Fruit fly (Drosophila melanogaster) whole organism, wandering third instar larva: ENCODE measurements around the gene CG33688.

ENCODE experiments used
- Abd-B ChIP-seq: fragments of >200 bp; optimal IDR thresholded peaks from 2 replicates; lab custom pipeline; 2017; ENCODE audit warnings: missing biosample characterization, missing genetic modification characterization
- CG9705 ChIP-seq: fragments of 200-800 bp; sonication (Bioruptor generic); optimal IDR thresholded peaks from 2 replicates; lab custom pipeline; 2018; ENCODE audit warnings: missing biosample characterization, mild to moderate bottlenecking, missing genetic modification characterization
- CrebA ChIP-seq: fragments of 200-800 bp; sonication (Bioruptor generic); optimal IDR thresholded peaks from 2 replicates; lab custom pipeline; 2016; ENCODE audit warnings: missing biosample characterization, mild to moderate bottlenecking, missing genetic modification characterization, borderline replicate concordance
- Dif ChIP-seq: fragments of 200-275, 200-300 bp; sonication (Bioruptor generic); optimal IDR thresholded peaks from 2 replicates; lab custom pipeline; 2018; ENCODE audit warnings: missing biosample characterization, missing genetic modification characterization; ENCODE audit not compliant: partially characterized antibody
- GATAd ChIP-seq: sonication (Bioruptor generic); optimal IDR thresholded peaks from 2 replicates; lab custom pipeline; 2016; ENCODE audit warnings: missing biosample characterization, missing genetic modification characterization
- HLH106 ChIP-seq: fragments of 200-800 bp; optimal IDR thresholded peaks from 3 replicates; lab custom pipeline; 2019; ENCODE audit warnings: missing biosample characterization, mild to moderate bottlenecking, missing genetic modification characterization, moderate library complexity
- Hnf4 ChIP-seq: fragments of 200-800 bp; sonication (Bioruptor generic); optimal IDR thresholded peaks from 2 replicates; lab custom pipeline; 2016; ENCODE audit warnings: missing biosample characterization, mild to moderate bottlenecking, missing genetic modification characterization
- Hr78 ChIP-seq: fragments of >200 bp; optimal IDR thresholded peaks from 2 replicates; lab custom pipeline; 2017; ENCODE audit warnings: missing biosample characterization, missing genetic modification characterization
- Hr83 ChIP-seq: fragments of 200-300 bp; sonication (Bioruptor generic); optimal IDR thresholded peaks from 2 replicates; lab custom pipeline; 2016; ENCODE audit warnings: missing biosample characterization, mild to moderate bottlenecking, missing genetic modification characterization, moderate library complexity; ENCODE audit not compliant: poor library complexity, severe bottlenecking
- Jra ChIP-seq: sonication (Bioruptor generic); optimal IDR thresholded peaks from 2 replicates; lab custom pipeline; 2016; ENCODE audit warnings: missing biosample characterization, missing genetic modification characterization
- Mio ChIP-seq: sonication (Bioruptor generic); optimal IDR thresholded peaks from 2 replicates; lab custom pipeline; 2016; ENCODE audit warnings: missing biosample characterization, missing genetic modification characterization
- N ChIP-seq: fragments of >200 bp; optimal IDR thresholded peaks from 2 replicates; lab custom pipeline; 2018; ENCODE audit warnings: missing biosample characterization, missing external identifiers, missing genetic modification characterization
- OdsH ChIP-seq: fragments of 200-800 bp; sonication (Bioruptor generic); optimal IDR thresholded peaks from 2 replicates; lab custom pipeline; 2016; ENCODE audit warnings: missing biosample characterization, mild to moderate bottlenecking, missing genetic modification characterization
- Rel ChIP-seq, 2 experiments: fragments of 200-800 bp; sonication (Bioruptor generic) in 1 of 2; optimal IDR thresholded peaks; 2 replicates in 1 of 2; 3 replicates in 1 of 2; lab custom pipeline; 2016 to 2019; ENCODE audit warnings: mild to moderate bottlenecking in 2 of 2, missing biosample characterization in 2 of 2, missing genetic modification characterization in 2 of 2, moderate library complexity in 1 of 2
- Sp1 ChIP-seq: fragments of 200-800 bp; sonication (Bioruptor generic); optimal IDR thresholded peaks from 3 replicates; lab custom pipeline; 2019; ENCODE audit warnings: missing biosample characterization, mild to moderate bottlenecking, missing genetic modification characterization, moderate library complexity
- Vsx2 ChIP-seq: fragments of 200-300, 225-300 bp; sonication (Bioruptor generic); optimal IDR thresholded peaks from 2 replicates; lab custom pipeline; 2018; ENCODE audit warnings: missing biosample characterization, missing genetic modification characterization; ENCODE audit not compliant: partially characterized antibody
- br ChIP-seq: fragments of 200-800 bp; sonication (Bioruptor generic); optimal IDR thresholded peaks from 2 replicates; lab custom pipeline; 2016; ENCODE audit warnings: missing biosample characterization, missing genetic modification characterization
- brk ChIP-seq: fragments of 200-800 bp; sonication (Bioruptor generic); optimal IDR thresholded peaks from 2 replicates; lab custom pipeline; 2016; ENCODE audit warnings: missing biosample characterization, mild to moderate bottlenecking, missing genetic modification characterization
- dl ChIP-seq, 2 experiments: fragments of 175-275, 200-275 bp in 1 of 2; fragments of 200-275 bp in 1 of 2; sonication (Bioruptor generic); optimal IDR thresholded peaks; lab custom pipeline; 2018; ENCODE audit warnings: mild to moderate bottlenecking in 2 of 2, missing biosample characterization in 2 of 2, missing genetic modification characterization in 2 of 2, moderate library complexity in 2 of 2; ENCODE audit not compliant: partially characterized antibody in 2 of 2, insufficient read depth in 1 of 2
- dmrt93B ChIP-seq: fragments of 200-800 bp; sonication (Bioruptor generic); optimal IDR thresholded peaks from 2 replicates; lab custom pipeline; 2018; ENCODE audit warnings: missing biosample characterization, mild to moderate bottlenecking, missing genetic modification characterization
- fru ChIP-seq: fragments of 200-800 bp; sonication (Bioruptor generic); optimal IDR thresholded peaks from 3 replicates; lab custom pipeline; 2016; ENCODE audit warnings: missing biosample characterization, mild to moderate bottlenecking, missing genetic modification characterization
- h ChIP-seq: fragments of 200-800 bp; sonication (Bioruptor generic); optimal IDR thresholded peaks from 3 replicates; lab custom pipeline; 2016; ENCODE audit warnings: missing biosample characterization, mild to moderate bottlenecking, missing genetic modification characterization
- jim ChIP-seq: fragments of 175-275, 200-325 bp; sonication (Bioruptor generic); optimal IDR thresholded peaks from 2 replicates; lab custom pipeline; 2016; ENCODE audit warnings: missing biosample characterization, mild to moderate bottlenecking, missing genetic modification characterization
- lola ChIP-seq: fragments of >200 bp; optimal IDR thresholded peaks from 2 replicates; lab custom pipeline; 2017; ENCODE audit warnings: missing biosample characterization, missing genetic modification characterization
- pan ChIP-seq: fragments of >200 bp; optimal IDR thresholded peaks from 2 replicates; lab custom pipeline; 2017
- rgr ChIP-seq: fragments of 200-800 bp; sonication (Bioruptor generic); optimal IDR thresholded peaks from 3 replicates; lab custom pipeline; 2016; ENCODE audit warnings: missing biosample characterization, mild to moderate bottlenecking, missing genetic modification characterization
- tai ChIP-seq: sonication (Bioruptor generic); optimal IDR thresholded peaks from 2 replicates; lab custom pipeline; 2016; ENCODE audit warnings: missing biosample characterization, missing genetic modification characterization
- usp ChIP-seq: fragments of >200 bp; optimal IDR thresholded peaks from 2 replicates; lab custom pipeline; 2017; ENCODE audit warnings: missing biosample characterization, missing genetic modification characterization

CG33688 gene

DNA sequence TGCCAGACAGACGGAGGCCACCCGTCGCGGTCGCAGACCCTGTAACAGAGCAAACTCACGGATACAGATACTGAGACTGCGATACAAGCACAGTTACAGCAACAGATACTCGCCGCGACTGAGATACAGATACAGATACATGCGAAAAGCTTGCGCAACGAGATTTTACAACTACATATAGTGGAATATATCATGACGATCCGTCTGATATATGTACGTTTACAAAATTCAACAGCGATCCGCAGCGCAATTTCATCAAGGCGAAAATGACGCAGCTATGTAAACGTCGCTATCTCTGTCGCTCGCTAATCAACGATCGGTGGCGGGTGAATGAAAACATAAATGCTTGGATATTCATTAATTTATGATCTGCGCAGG lies 48.9 kb upstream of the CG33688 start:
- no peak for TF ChIP-seq Mio (GFP tag; lab: Kevin White, UChicago)

DNA sequence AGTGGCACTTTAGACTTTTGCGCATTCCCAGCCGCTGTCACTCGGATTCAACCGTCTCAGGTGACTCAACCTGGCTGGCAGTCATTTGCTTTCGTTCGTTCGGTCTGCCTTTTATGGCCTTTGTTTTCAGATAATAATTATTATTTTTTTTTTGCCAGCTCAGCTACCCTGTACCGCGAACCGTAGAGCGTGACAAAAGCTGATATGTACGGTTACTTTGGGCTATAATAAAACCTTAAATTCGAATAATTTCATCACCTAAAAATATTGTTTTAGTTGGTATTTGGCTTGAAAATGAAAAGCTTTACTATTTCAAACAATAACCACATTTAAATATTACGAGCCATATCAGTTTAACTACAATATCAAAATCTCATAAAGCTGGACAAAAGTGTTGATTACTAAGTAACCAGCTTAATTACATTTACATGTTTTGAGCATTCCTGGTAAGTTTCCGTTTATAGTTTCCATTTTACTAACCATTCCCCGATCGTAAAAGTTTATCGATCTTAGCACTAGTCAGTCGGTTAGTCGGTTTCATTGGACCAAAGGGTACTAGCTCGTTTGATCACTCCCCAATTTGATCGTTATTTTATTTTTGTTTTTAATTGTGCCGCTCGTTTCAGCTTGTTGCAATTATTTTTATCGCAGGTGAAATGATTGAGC lies 48.0 kb upstream of the CG33688 start:
- peak; percentile 47 for TF ChIP-seq Hr83 (GFP tag; lab: Kevin White, UChicago)
- peak; percentile 44 for TF ChIP-seq CrebA
- peak; percentile 54 for TF ChIP-seq brk (GFP tag; lab: Kevin White, UChicago)
- peak; percentile 16 for TF ChIP-seq Jra (GFP tag; lab: Kevin White, UChicago)
- TF ChIP-seq GATAd (GFP tag; lab: Kevin White, UChicago), result no peak
- TF ChIP-seq Hr78 (GFP tag; lab: Kevin White, UChicago), result no peak
- TF ChIP-seq pan (lab: Kevin White, UChicago), result peak; percentile 9
- TF ChIP-seq h (GFP tag; lab: Kevin White, UChicago), result peak; percentile 17
- TF ChIP-seq, all 38 proteins: peak for 6

DNA sequence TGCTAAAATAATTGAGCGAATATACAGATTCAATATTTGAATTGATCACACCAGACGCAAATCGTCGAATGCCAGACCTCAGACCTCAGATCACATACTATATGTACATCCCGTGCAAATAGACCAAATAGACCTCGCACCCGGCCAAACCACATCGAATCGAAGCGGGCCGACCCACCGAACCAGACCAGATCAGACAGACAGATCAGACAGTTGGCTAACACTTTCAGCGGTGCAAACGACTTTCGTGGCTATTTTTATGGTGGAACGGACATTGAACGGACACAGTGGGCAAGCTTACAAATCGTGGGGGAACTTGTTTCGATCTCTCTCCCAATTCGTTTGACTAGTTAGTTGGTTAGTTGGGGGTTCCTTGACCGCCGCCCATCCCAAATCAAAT lies 47.3 kb upstream of the CG33688 start:
- no peak for TF ChIP-seq fru
- TF ChIP-seq HLH106 (tag; lab: Kevin White, UChicago), result no peak

DNA sequence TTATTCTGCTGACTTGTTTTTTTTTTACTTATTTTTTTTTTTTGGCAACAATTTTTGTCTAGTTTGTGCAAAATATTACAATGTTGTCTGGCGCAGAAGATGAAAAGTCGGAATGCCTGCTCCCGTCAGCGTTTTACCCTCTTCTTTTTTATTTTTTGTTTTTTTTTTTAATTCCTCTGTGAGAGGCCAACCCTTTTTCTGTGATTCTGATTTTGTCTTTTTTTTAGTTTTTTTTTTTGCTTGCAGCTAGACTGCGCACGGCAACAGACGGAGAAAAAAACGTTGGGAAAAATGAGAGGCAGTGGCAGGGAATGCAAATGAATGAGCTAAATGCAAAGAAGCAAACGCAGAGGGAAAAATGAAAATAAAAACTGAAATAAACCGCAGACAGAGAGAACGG lies 45.9 kb upstream of the CG33688 start:
- TF ChIP-seq fru (no peak), tai (GFP tag; lab: Kevin White, UChicago) (no peak), jim (GFP tag; lab: Kevin White, UChicago) (no peak), OdsH (GFP tag; lab: Kevin White, UChicago) (no peak), GATAd (GFP tag; lab: Kevin White, UChicago) (no peak), lola (GFP tag; lab: Kevin White, UChicago) (no peak), dmrt93B (GFP tag; lab: Kevin White, UChicago) (no peak), dl (GFP tag; optimal IDR thresholded peaks at IDR 0.05; lab: Kevin White, UChicago; ENCODE audit: insufficient read depth in 1 of 2, partially characterized antibody in 2 of 2) (no peak), CG9705 (GFP tag; lab: Kevin White, UChicago) (no peak), Rel (GFP tag; optimal IDR thresholded peaks at IDR 0.05; lab: Kevin White, UChicago) (no peak), Rel (tag; optimal IDR thresholded peaks at IDR 0.05; lab: Kevin White, UChicago) (no peak), h (GFP tag; lab: Kevin White, UChicago) (no peak), Abd-B (GFP tag; lab: Kevin White, UChicago) (no peak), br (no peak), usp (no peak), CrebA (no peak), Hr78 (GFP tag; lab: Kevin White, UChicago) (no peak)

DNA sequence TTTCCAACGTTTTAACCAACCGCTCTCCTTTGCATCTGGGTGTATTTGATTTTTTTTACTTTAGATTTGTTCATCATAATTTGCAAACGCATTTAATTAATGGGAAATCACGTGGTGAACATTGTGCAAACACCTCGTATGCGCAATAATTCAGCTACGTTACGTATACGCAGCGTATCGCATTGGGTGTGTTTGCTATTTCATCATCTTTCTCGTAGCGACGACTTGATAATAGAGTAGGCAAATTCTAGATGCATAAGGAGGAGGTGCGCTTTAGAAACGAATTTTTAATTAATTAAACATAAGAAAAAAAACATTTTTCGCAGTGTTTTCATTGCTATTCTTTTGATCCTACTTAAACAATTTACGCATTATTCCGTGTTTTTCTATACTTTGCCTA lies 45.4 kb upstream of the CG33688 start:
- TF ChIP-seq Hr83 (GFP tag; lab: Kevin White, UChicago), result no peak
- TF ChIP-seq Hnf4 (GFP tag; lab: Kevin White, UChicago), result peak; percentile 13

DNA sequence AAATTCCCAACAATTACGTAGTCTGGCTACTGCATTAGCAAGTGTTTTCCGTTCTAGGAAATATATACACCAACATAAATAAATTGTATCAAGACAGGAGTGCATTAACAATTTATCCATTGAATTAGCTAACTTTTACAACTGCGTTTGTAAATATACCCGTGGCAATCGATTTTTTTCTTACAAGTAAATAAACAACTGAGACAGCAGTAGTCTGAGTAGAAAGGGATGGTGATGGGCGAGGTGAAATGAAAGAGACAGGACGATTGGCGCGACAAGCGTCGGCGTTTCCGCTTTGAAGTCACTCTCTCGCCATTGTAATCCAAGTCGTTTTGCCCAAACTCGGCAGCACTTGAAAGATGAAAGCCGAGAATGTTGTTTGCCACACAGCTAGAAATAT lies 43.5 kb upstream of the CG33688 start:
- TF ChIP-seq Dif (no peak), rgr (GFP tag; lab: Kevin White, UChicago) (no peak), CG9705 (GFP tag; lab: Kevin White, UChicago) (no peak), N (GFP tag; lab: Kevin White, UChicago) (no peak), Vsx2 (GFP tag; lab: Kevin White, UChicago) (no peak), h (GFP tag; lab: Kevin White, UChicago) (no peak), jim (GFP tag; lab: Kevin White, UChicago) (no peak)

DNA sequence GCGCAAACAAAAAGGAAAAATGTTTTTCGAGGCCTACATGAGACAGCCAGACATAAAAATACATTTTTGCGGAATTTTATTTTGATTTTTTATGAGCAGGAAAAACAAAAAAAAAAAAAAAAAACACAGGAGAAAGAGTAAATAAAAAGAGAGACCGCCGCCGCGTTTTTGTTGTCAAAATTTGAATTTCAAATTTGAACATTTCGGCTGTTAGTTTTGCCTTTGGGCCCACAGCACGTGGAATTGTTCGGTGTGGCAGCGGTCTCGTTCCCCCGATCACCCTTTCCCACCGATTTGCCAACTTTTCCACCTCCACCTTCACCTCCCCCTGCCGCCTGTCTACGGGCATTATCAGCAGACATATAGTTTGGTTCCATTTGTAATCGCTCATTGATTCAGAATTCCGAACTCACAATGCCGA lies 42.2 kb upstream of the CG33688 start:
- no peak for TF ChIP-seq CrebA
- no peak for TF ChIP-seq Sp1
- TF ChIP-seq usp, result no peak
- no peak for TF ChIP-seq tai (GFP tag; lab: Kevin White, UChicago)
- no peak for TF ChIP-seq Hr83 (GFP tag; lab: Kevin White, UChicago)
- TF ChIP-seq Vsx2 (GFP tag; lab: Kevin White, UChicago), result no peak
- no peak for TF ChIP-seq h (GFP tag; lab: Kevin White, UChicago)
- TF ChIP-seq CG9705 (GFP tag; lab: Kevin White, UChicago), result no peak
- TF ChIP-seq N (GFP tag; lab: Kevin White, UChicago), result no peak
